Worm (Caenorhabditis elegans) whole organism, mixed stage, embryonic: ENCODE measurements around the gene srd-40.

Source experiments
- elt-1 ChIP-seq: sonication (generic microtip); optimal IDR thresholded peaks from 2 replicates; lab custom pipeline; 2017; ENCODE audit warnings: missing genetic modification characterization, mild to moderate bottlenecking, missing compliant biosample characterization, antibody characterized with exemption, moderate library complexity, borderline replicate concordance; ENCODE audit not compliant: insufficient read depth
- pha-4 ChIP-seq: fragments of 150-350 bp; optimal IDR thresholded peaks from 2 replicates; lab custom pipeline; 2018; ENCODE audit warnings: missing biosample characterization, missing genetic modification reagents, missing genetic modification characterization
- snpc-4 ChIP-seq: fragments of 150-350 bp; optimal IDR thresholded peaks from 2 replicates; lab custom pipeline; 2014; ENCODE audit warnings: missing biosample characterization, missing genetic modification characterization

- no peak for TF ChIP-seq elt-1 (tag; lab: Kevin White, UChicago)
- TF ChIP-seq pha-4 (tag; lab: Kevin White, UChicago), result no peak
- TF ChIP-seq snpc-4 (tag; lab: Kevin White, UChicago), result no peak
These were observed 41.8 kb downstream of the srd-40 start, which contains the start of gene F19H6.4 for ce11 chrX:12365388-12365787.
